Worm (Caenorhabditis elegans) whole organism, L2 larva: Measurements from ENCODE around the gene fbxc-7.

ENCODE experiments used
- C34F6.9 ChIP-seq: fragments of 150-350 bp; optimal IDR thresholded peaks from 2 replicates; lab custom pipeline; 2014; ENCODE audit warnings: missing biosample characterization, missing genetic modification characterization
- alr-1 ChIP-seq: fragments of 150-350 bp; optimal IDR thresholded peaks from 2 replicates; lab custom pipeline; 2014; ENCODE audit warnings: missing biosample characterization, missing genetic modification characterization
- aly-2 ChIP-seq: fragments of 150-350 bp; optimal IDR thresholded peaks from 2 replicates; lab custom pipeline; 2014; ENCODE audit warnings: missing biosample characterization, missing genetic modification characterization
- blmp-1 ChIP-seq: sonication (generic microtip); optimal IDR thresholded peaks from 2 replicates; lab custom pipeline; 2017; ENCODE audit warnings: missing genetic modification characterization, mild to moderate bottlenecking, missing compliant biosample characterization, antibody characterized with exemption, moderate library complexity; ENCODE audit not compliant: insufficient read depth
- ceh-16 ChIP-seq: fragments of 150-350 bp; optimal IDR thresholded peaks from 2 replicates; lab custom pipeline; 2014; ENCODE audit warnings: missing biosample characterization, missing genetic modification characterization
- crh-2 ChIP-seq: sonication (generic microtip); optimal IDR thresholded peaks from 2 replicates; lab custom pipeline; 2017; ENCODE audit warnings: missing biosample characterization, missing genetic modification characterization
- fos-1 ChIP-seq: fragments of 150-350 bp; optimal IDR thresholded peaks from 2 replicates; lab custom pipeline; 2014; ENCODE audit warnings: missing biosample characterization, missing genetic modification characterization
- gmeb-1 ChIP-seq: fragments of 150-350 bp; optimal IDR thresholded peaks from 2 replicates; lab custom pipeline; 2014; ENCODE audit warnings: missing biosample characterization, missing genetic modification characterization
- lin-11 ChIP-seq: fragments of 150-350 bp; sonication (generic microtip); optimal IDR thresholded peaks from 2 replicates; lab custom pipeline; 2014; ENCODE audit warnings: missing biosample characterization, missing genetic modification characterization, inconsistent platforms, mixed read lengths
- lsy-2 ChIP-seq, 2 experiments: fragments of 150-350 bp in 1 of 2; sonication (generic microtip) in 1 of 2; optimal IDR thresholded peaks; 2 replicates each; lab custom pipeline; 2014 to 2017; ENCODE audit warnings: missing biosample characterization in 2 of 2, missing genetic modification characterization in 2 of 2
- nhr-11 ChIP-seq: fragments of 150-350 bp; optimal IDR thresholded peaks from 2 replicates; lab custom pipeline; 2014; ENCODE audit warnings: missing biosample characterization, missing genetic modification characterization
- nhr-129 ChIP-seq: fragments of 150-350 bp; optimal IDR thresholded peaks from 2 replicates; lab custom pipeline; 2014; ENCODE audit warnings: missing biosample characterization, missing genetic modification characterization
- nhr-23 ChIP-seq: fragments of 150-350 bp; optimal IDR thresholded peaks from 2 replicates; lab custom pipeline; 2014; ENCODE audit warnings: missing biosample characterization, missing genetic modification reagents, missing genetic modification characterization
- sem-4 ChIP-seq: fragments of 150-350 bp; optimal IDR thresholded peaks from 2 replicates; lab custom pipeline; 2014; ENCODE audit warnings: missing biosample characterization, missing genetic modification reagents, missing genetic modification characterization
- sma-3 ChIP-seq: sonication (generic microtip); optimal IDR thresholded peaks from 2 replicates; lab custom pipeline; 2016; ENCODE audit warnings: missing genetic modification reagents, missing genetic modification characterization, missing compliant biosample characterization
- sma-9 ChIP-seq, 2 experiments: fragments of 150-350 bp in 1 of 2; sonication (generic microtip) in 1 of 2; optimal IDR thresholded peaks; 2 replicates each; lab custom pipeline; 2014 to 2016; ENCODE audit warnings: missing genetic modification characterization in 2 of 2, mild to moderate bottlenecking in 1 of 2, missing biosample characterization in 1 of 2, missing compliant biosample characterization in 1 of 2, missing genetic modification reagents in 1 of 2, moderate library complexity in 1 of 2
- snpc-4 ChIP-seq: fragments of 150-350 bp; optimal IDR thresholded peaks from 2 replicates; lab custom pipeline; 2014; ENCODE audit warnings: missing biosample characterization, missing genetic modification characterization
- unc-62 ChIP-seq: fragments of 150-350 bp; optimal IDR thresholded peaks from 2 replicates; lab custom pipeline; 2014; ENCODE audit warnings: missing biosample characterization, missing genetic modification reagents, missing genetic modification characterization
- zag-1 ChIP-seq: fragments of 150-350 bp; optimal IDR thresholded peaks from 2 replicates; lab custom pipeline; 2014; ENCODE audit warnings: missing biosample characterization, missing genetic modification characterization
- ztf-1 ChIP-seq: fragments of 200-800 bp; sonication (Bioruptor generic); conservative IDR thresholded peaks from 2 replicates; pipeline ENCODE4 v1.3.6; 2022; ENCODE audit warnings: missing genetic modification characterization, missing compliant biosample characterization
- ztf-11 ChIP-seq: sonication (generic microtip); optimal IDR thresholded peaks from 2 replicates; lab custom pipeline; 2017; ENCODE audit warnings: missing biosample characterization, missing genetic modification characterization

Gene fbxc-7

DNA sequence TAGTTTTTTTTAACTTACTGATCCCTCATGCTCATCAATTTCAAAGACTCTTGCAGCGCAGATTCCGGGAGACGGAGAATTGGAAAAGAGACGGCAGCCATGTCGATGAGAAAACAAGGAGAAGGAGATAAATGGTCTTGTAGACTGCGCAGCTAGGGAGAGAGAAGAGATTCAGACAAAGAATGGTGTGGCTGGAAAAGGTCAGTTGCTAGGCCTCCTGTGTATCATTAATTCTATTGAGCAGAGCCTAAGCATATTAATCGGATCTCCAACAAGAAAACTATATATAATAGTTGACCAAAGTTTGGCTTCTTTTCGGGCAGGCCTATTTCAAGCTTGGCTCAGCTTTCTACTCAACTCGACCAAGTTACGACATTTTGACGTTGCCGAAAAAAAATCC lies 44.8 kb downstream of the fbxc-7 start, which contains the start of gene fbxb-29:
Gene fbxb-29, minus strand, starts transcription at position 101 of the 400 bp plus-strand sequence.
- TF ChIP-seq C34F6.9 (no peak), ztf-11 (tag; lab: Kevin White, UChicago) (no peak), nhr-11 (tag; lab: Kevin White, UChicago) (no peak), nhr-23 (tag; lab: Kevin White, UChicago) (no peak), aly-2 (no peak), lin-11 (tag; lab: Kevin White, UChicago) (no peak), ztf-1 (GFP tag; lab: Robert Waterston, UW) (no peak), crh-2 (tag; lab: Kevin White, UChicago) (no peak), lsy-2 (tag; optimal IDR thresholded peaks at IDR 0.05; lab: Kevin White, UChicago) (no peak), zag-1 (tag; lab: Kevin White, UChicago) (no peak), blmp-1 (tag; lab: Kevin White, UChicago) (no peak), sma-3 (GFP tag; lab: Kevin White, UChicago) (no peak), snpc-4 (tag; lab: Kevin White, UChicago) (no peak), unc-62 (no peak), ceh-16 (tag; lab: Kevin White, UChicago) (no peak), sma-9 (GFP tag; optimal IDR thresholded peaks at IDR 0.05; lab: Kevin White, UChicago) (no peak), sma-9 (tag; optimal IDR thresholded peaks at IDR 0.05; lab: Kevin White, UChicago) (no peak)
- TF ChIP-seq, all 48 proteins: peak for 0

DNA sequence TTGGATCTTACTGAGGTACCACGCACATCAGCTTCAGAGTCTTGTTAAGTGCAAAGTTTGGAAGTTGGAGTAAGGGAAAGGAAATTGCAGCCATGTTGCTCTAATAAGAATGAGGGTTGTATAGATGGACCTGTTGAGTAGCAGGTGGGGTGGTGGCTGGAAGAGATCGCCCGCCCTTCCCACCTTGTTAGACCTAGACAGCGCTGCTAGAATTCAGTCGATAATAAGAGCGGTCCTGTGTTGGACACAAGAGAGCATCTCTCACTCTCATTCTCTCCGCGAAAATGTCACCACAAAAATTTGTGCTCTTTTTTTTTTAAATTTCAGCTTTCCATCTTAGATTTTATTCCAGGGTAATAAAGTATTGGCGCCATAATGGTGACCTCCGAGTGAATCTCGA lies 46.6 kb downstream of the fbxc-7 start, which contains the start of the genes fbxb-30 and F45D11.5:
Gene fbxb-30, minus strand, starts transcription at position 101 of the 400 bp plus-strand sequence.
Gene F45D11.5, plus strand, starts transcription at position 352 of the 400 bp plus-strand sequence.
- TF ChIP-seq gmeb-1 (no peak), fos-1 (tag; lab: Kevin White, UChicago) (no peak), sem-4 (tag; lab: Kevin White, UChicago) (no peak), nhr-129 (tag; lab: Kevin White, UChicago) (no peak), aly-2 (no peak), ztf-1 (GFP tag; lab: Robert Waterston, UW) (no peak), alr-1 (tag; lab: Kevin White, UChicago) (no peak)
- TF ChIP-seq, all 48 proteins: peak for 0
